Worm (Caenorhabditis elegans): ENCODE data around the gene F47B10.3.

DNA sequence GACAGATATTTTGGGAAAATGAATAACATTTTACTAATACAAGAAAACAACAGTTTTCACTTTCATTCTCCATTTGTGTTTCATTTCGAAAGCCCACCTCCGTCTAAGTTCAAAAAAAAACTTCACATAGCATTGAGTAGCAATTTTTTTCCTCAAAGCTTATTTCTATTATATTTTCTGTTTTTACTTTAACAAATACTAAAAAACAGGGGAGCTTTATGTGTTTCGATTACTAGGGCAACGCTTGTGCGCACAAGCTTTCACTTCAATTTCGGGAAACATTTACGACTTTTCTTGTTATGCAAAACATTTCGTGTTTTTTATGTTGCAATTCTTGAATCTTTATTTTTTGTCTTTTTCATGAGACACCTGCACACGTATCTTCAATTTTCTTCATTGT, 6.1 kb upstream of the F47B10.3 start, which contains the start of gene T21E8.5:
- no peak for TF ChIP-seq ama-1 (optimal IDR thresholded peaks at IDR 0.05)
- no peak for TF ChIP-seq flt-1 (GFP tag; IDR thresholded peaks at IDR 0.05)
- no peak for TF ChIP-seq tra-4 (tag; optimal IDR thresholded peaks at IDR 0.05)
- TF ChIP-seq ceh-13 (GFP tag; optimal IDR thresholded peaks at IDR 0.05), result no peak
- TF ChIP-seq hmg-4 (GFP tag; optimal IDR thresholded peaks at IDR 0.05), result no peak
- TF ChIP-seq scrt-1 (GFP tag; IDR thresholded peaks at IDR 0.05), result no peak
- TF ChIP-seq F13C5.2 (tag; optimal IDR thresholded peaks at IDR 0.05), result no peak
